Fruit fly (Drosophila melanogaster): ENCODE data around the gene CG15021.

The CG15021 gene

dm6 chr3L:4406653-4407257 lies 29.8 kb upstream of the CG15021 start, which contains the start of gene TP53INP (continued):
- no peak for TF ChIP-seq CG2889 (GFP tag; IDR thresholded peaks at IDR 0.05)
- TF ChIP-seq vnd (GFP tag; IDR thresholded peaks at IDR 0.05; ENCODE audit: partially characterized antibody), result no peak; the same call in 2 of the 3 replicates
- peak; percentile 93 for TF ChIP-seq dmrt99B (tag; optimal IDR thresholded peaks at IDR 0.05)
- no peak for TF ChIP-seq ftz-f1 (GFP tag; optimal IDR thresholded peaks at IDR 0.05)
- peak; percentile 52; the same call in 1 of the 2 replicates for TF ChIP-seq CG14441 (GFP tag; IDR thresholded peaks at IDR 0.05)
- TF ChIP-seq CG8388 (GFP tag; optimal IDR thresholded peaks at IDR 0.05), result peak; percentile 89
- peak; percentile 81 for TF ChIP-seq CG2120 (GFP tag; optimal IDR thresholded peaks at IDR 0.05)
- TF ChIP-seq caup (GFP tag; optimal IDR thresholded peaks at IDR 0.05; ENCODE audit: severe bottlenecking), result peak; percentile 86
- TF ChIP-seq CG4707 (GFP tag; optimal IDR thresholded peaks at IDR 0.05), result peak; percentile 63
- peak; percentile 68 for TF ChIP-seq Atf-2 (GFP tag; optimal IDR thresholded peaks at IDR 0.05)
- peak; percentile 64 to 77 for TF ChIP-seq chif (GFP tag; optimal IDR thresholded peaks at IDR 0.05)
- TF ChIP-seq CG1603 (tag; optimal IDR thresholded peaks at IDR 0.05), result peak; percentile 71
- TF ChIP-seq crc (GFP tag; optimal IDR thresholded peaks at IDR 0.05), result peak; percentile 50
- TF ChIP-seq crp (GFP tag; optimal IDR thresholded peaks at IDR 0.05), result peak in 1 of 2 experiments; percentile 74
- 0 out of 3 replicates have a peak, but pooled peaks have one; percentile 43 for TF ChIP-seq CG2199 (GFP tag; IDR thresholded peaks at IDR 0.05)
- TF ChIP-seq bcd (GFP tag; optimal IDR thresholded peaks at IDR 0.05), result peak; percentile 86
- no peak for TF ChIP-seq CG1832 (GFP tag; optimal IDR thresholded peaks at IDR 0.05)
- peak; percentile 62; the same call in 1 of the 3 replicates for TF ChIP-seq CG11093 (GFP tag; IDR thresholded peaks at IDR 0.05)
- TF ChIP-seq Dip2 (GFP tag; IDR thresholded peaks at IDR 0.05), result no peak
- TF ChIP-seq Blimp-1 (GFP tag; optimal IDR thresholded peaks at IDR 0.05), result peak; percentile 87
- no peak for TF ChIP-seq otp (GFP tag; IDR thresholded peaks at IDR 0.05)
- peak; percentile 57; the same call in 1 of the 2 replicates for TF ChIP-seq danr (GFP tag; IDR thresholded peaks at IDR 0.05)
- TF ChIP-seq CG15011 (GFP tag; optimal IDR thresholded peaks at IDR 0.05), result peak; percentile 80
- peak; percentile 62 for TF ChIP-seq H2.0 (GFP tag; IDR thresholded peaks at IDR 0.05)
- no peak for TF ChIP-seq fd64A (GFP tag; optimal IDR thresholded peaks at IDR 0.05)
- peak; percentile 91 for TF ChIP-seq Ets65A (GFP tag)
- peak in 1 of 3 experiments; percentile 93 for TF ChIP-seq lola (GFP tag; optimal IDR thresholded peaks at IDR 0.05)
- TF ChIP-seq p53 (GFP tag; optimal IDR thresholded peaks at IDR 0.05), result no peak
- no peak; the same call in 1 of the 3 replicates for TF ChIP-seq CG34422 (GFP tag; IDR thresholded peaks at IDR 0.05)
- TF ChIP-seq CG11695 (GFP tag; IDR thresholded peaks at IDR 0.05), result peak; percentile 74
- peak; percentile 74 for TF ChIP-seq CG32532 (GFP tag; IDR thresholded peaks at IDR 0.05)
- TF ChIP-seq CG2202 (tag; optimal IDR thresholded peaks at IDR 0.05), result peak; percentile 76
- peak; percentile 38; the same call in 1 of the 2 replicates for TF ChIP-seq CG8765 (GFP tag; IDR thresholded peaks at IDR 0.05)
- TF ChIP-seq CG11723 (GFP tag; optimal IDR thresholded peaks at IDR 0.05), result peak; percentile 80
- peak; percentile 89 for TF ChIP-seq Ssrp (tag; optimal IDR thresholded peaks at IDR 0.05)
- peak; percentile 72; the same call in 1 of the 3 replicates for TF ChIP-seq so (GFP tag; IDR thresholded peaks at IDR 0.05)
- peak; percentile 46 for TF ChIP-seq da (GFP tag; optimal IDR thresholded peaks at IDR 0.05)
- TF ChIP-seq hth (optimal IDR thresholded peaks at IDR 0.05), result no peak
- peak; percentile 58; the same call in 1 of the 3 replicates for TF ChIP-seq Opbp (GFP tag; IDR thresholded peaks at IDR 0.05; ENCODE audit: partially characterized antibody)
- peak; percentile 76 for TF ChIP-seq CG17359 (tag; optimal IDR thresholded peaks at IDR 0.05)
- peak; percentile 64 for TF ChIP-seq CG10274 (GFP tag; optimal IDR thresholded peaks at IDR 0.05)
- peak; percentile 65 for TF ChIP-seq sob (GFP tag; IDR thresholded peaks at IDR 0.05)
- peak; percentile 96 for TF ChIP-seq ewg (GFP tag; optimal IDR thresholded peaks at IDR 0.05)
- TF ChIP-seq B-H2 (GFP tag; optimal IDR thresholded peaks at IDR 0.05), result peak; percentile 55
- TF ChIP-seq tin (GFP tag; optimal IDR thresholded peaks at IDR 0.05), result peak; percentile 84
- TF ChIP-seq dm (GFP tag; optimal IDR thresholded peaks at IDR 0.05), result peak; percentile 63
- TF ChIP-seq nom (GFP tag; optimal IDR thresholded peaks at IDR 0.05), result peak; percentile 29
- TF ChIP-seq CG12219 (GFP tag; optimal IDR thresholded peaks at IDR 0.05), result peak; percentile 83
- no peak for TF ChIP-seq Ravus (GFP tag; IDR thresholded peaks at IDR 0.05)
